Fruit fly (Drosophila melanogaster): Measurements from ENCODE around the gene CG44004.

CG44004 gene

DNA sequence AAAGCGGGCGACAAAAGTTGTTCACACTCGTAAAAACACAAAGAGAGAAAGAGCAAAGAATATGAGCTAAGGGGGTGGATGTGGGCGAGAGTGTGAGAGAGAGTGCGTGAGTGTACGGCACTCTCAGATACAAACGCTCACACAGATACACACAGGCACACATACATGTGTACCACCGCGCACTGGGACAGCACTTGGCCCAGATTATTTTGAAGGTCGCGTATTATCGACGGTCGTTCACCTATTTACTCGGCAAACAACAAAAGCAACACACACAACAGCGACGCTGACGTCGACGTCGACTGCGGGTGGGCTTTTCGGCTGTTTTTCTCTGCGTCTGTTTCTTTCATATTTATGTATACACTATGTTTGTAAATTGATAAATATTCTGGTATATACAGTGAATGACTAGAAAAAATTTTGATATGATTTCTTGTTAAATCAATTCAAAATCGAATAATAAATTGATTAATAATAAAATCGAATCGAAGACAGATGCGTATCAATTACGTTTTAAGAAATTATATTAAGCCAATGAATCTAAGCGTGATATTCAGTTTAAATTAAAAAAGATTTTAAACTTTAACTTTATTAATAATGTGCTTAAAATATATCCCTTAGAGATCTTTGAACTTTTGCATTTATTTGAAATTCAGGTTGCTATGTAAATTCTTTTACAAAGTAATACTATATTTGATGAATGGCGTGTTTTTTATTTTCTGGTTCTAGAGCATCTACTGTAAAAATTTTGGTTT, 43.9 kb downstream of the CG44004 start:
- TF ChIP-seq Mnt (GFP tag; optimal IDR thresholded peaks at IDR 0.05), result peak; percentile 4
- peak; percentile 7 for TF ChIP-seq ovo (GFP tag; optimal IDR thresholded peaks at IDR 0.05)
- no peak for TF ChIP-seq CG33017 (tag; optimal IDR thresholded peaks at IDR 0.05)
- TF ChIP-seq Crg-1 (GFP tag; optimal IDR thresholded peaks at IDR 0.05), result no peak
- TF ChIP-seq CG7045 (GFP tag; optimal IDR thresholded peaks at IDR 0.05), result no peak
- TF ChIP-seq pad (GFP tag; optimal IDR thresholded peaks at IDR 0.05), result peak; percentile 33
- TF ChIP-seq CG7101 (tag; optimal IDR thresholded peaks at IDR 0.05), result peak; percentile 47
- no peak for TF ChIP-seq CG1620 (GFP tag; optimal IDR thresholded peaks at IDR 0.05)
- TF ChIP-seq kay (GFP tag; ENCODE audit: borderline replicate concordance), result no peak
- no peak for TF ChIP-seq tj (GFP tag; optimal IDR thresholded peaks at IDR 0.05)
- no peak for TF ChIP-seq CG11617 (GFP tag; optimal IDR thresholded peaks at IDR 0.05)
- no peak for TF ChIP-seq CG14711 (tag; optimal IDR thresholded peaks at IDR 0.05)
- no peak for TF ChIP-seq toe (GFP tag; optimal IDR thresholded peaks at IDR 0.05)
- no peak for TF ChIP-seq cnc (optimal IDR thresholded peaks at IDR 0.05)
- peak; percentile 12 for TF ChIP-seq Hr96 (GFP tag; optimal IDR thresholded peaks at IDR 0.05)
- TF ChIP-seq bab1 (GFP tag; optimal IDR thresholded peaks at IDR 0.05), result no peak
- peak; percentile 10 for TF ChIP-seq CG12768 (GFP tag; optimal IDR thresholded peaks at IDR 0.05)
- TF ChIP-seq Clk (GFP tag; optimal IDR thresholded peaks at IDR 0.05), result no peak
- TF ChIP-seq CG5204 (GFP tag; optimal IDR thresholded peaks at IDR 0.05), result no peak
- TF ChIP-seq cic (GFP tag; optimal IDR thresholded peaks at IDR 0.05), result peak; percentile 42

DNA sequence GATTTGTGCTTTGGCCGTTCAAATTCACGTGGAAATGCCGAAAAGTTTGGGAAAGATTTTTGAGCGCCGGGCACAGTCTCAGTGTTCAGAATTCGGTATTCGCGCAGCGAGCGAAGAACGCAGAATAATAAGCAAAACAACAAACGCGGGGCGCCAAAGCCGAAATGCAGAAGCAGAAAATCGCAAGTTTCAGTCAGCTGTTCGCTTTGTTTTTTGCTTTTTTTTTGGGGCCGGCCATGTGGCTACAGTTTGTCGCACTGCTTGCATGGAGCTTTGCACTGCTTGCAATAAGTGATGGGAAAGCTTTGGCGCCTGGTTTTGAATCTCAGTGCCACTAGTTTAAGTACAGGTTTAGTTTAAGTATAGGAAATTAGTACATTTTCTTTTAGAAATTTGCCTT, 47.8 kb downstream of the CG44004 start:
- TF ChIP-seq cic (GFP tag; optimal IDR thresholded peaks at IDR 0.05) (peak; percentile 35), ovo (GFP tag; optimal IDR thresholded peaks at IDR 0.05) (no peak), tj (GFP tag; optimal IDR thresholded peaks at IDR 0.05) (peak; percentile 34), bab1 (GFP tag; optimal IDR thresholded peaks at IDR 0.05) (peak; percentile 77), CG11617 (GFP tag; optimal IDR thresholded peaks at IDR 0.05) (peak; percentile 42), CG14711 (tag; optimal IDR thresholded peaks at IDR 0.05) (no peak), Mnt (GFP tag; optimal IDR thresholded peaks at IDR 0.05) (peak; percentile 83)

DNA sequence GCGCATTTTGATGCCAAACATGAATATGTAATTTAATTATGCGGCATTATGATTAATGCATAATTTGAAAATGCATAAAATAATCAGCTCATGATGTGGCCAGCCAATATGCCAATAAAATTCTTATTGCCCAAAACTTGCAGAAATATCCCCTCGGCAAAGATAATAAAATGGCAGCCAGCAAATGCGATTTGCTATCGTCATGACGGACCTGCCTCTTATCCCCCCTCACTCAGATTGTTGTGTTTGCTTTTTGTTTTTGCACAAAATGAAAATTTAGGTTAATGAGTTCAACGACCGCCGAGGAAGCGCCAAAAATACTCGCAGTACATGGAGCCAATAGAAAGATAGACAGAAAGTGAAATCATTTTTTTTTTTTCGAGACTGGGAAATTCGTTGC, 49.1 kb downstream of the CG44004 start:
- TF ChIP-seq CG7045 (GFP tag; optimal IDR thresholded peaks at IDR 0.05) (no peak), CG7101 (tag; optimal IDR thresholded peaks at IDR 0.05) (no peak), Crg-1 (GFP tag; optimal IDR thresholded peaks at IDR 0.05) (no peak), ovo (GFP tag; optimal IDR thresholded peaks at IDR 0.05) (no peak), CG12768 (GFP tag; optimal IDR thresholded peaks at IDR 0.05) (no peak), CG33017 (tag; optimal IDR thresholded peaks at IDR 0.05) (no peak), CG5204 (GFP tag; optimal IDR thresholded peaks at IDR 0.05) (no peak), tj (GFP tag; optimal IDR thresholded peaks at IDR 0.05) (no peak), cnc (optimal IDR thresholded peaks at IDR 0.05) (no peak), CG11617 (GFP tag; optimal IDR thresholded peaks at IDR 0.05) (no peak), Mnt (GFP tag; optimal IDR thresholded peaks at IDR 0.05) (no peak), Clk (GFP tag; optimal IDR thresholded peaks at IDR 0.05) (no peak), bab1 (GFP tag; optimal IDR thresholded peaks at IDR 0.05) (no peak), CG1620 (GFP tag; optimal IDR thresholded peaks at IDR 0.05) (no peak), cic (GFP tag; optimal IDR thresholded peaks at IDR 0.05) (no peak)

DNA sequence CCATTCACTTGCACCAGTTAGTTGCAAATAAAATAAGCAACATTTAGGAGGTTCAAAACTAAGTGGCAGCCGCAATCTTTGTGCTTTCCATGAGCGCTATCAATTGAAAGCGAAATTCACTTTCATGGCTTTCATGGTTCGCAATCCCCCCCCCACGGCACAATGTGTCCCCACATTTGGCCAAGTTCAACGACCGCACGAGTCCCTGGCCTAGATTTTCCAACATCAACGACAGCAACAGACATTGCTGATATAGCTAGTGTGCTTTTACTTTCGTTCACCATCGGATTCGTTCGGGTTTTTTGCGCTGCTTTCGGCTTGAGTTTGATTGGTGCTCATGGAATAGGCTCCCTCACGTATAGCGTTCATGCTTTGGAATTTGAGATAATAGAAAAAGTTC, 50.0 kb downstream of the CG44004 start:
- no peak for TF ChIP-seq cic (GFP tag; optimal IDR thresholded peaks at IDR 0.05)
- peak; percentile 19 for TF ChIP-seq pad (GFP tag; optimal IDR thresholded peaks at IDR 0.05)
- TF ChIP-seq tj (GFP tag; optimal IDR thresholded peaks at IDR 0.05), result no peak
- no peak for TF ChIP-seq cnc (optimal IDR thresholded peaks at IDR 0.05)

DNA sequence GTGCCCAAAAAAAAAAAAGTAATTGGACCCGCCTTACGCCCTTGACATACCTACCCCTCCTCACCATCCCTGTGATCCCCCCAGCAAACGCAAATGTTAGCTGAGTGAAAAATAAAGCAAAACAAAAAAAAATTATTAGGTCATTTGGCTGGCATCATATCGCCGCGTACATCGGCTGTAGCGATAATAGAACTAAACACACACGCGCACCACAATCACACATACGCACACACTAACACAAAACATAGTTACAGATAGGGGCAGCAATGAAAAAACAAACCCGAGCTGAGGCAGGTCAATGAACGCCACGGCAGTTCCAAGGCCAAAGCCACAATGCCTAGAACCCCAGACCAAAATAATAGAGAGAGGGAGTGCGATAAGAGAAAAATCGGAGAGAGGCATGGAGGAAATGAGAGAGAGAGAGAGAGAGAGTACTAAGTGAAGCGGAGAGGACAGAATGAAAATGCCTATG, 51.1 kb downstream of the CG44004 start:
- TF ChIP-seq kay (GFP tag; ENCODE audit: borderline replicate concordance) (peak; percentile 70), Clk (GFP tag; optimal IDR thresholded peaks at IDR 0.05) (no peak), CG1620 (GFP tag; optimal IDR thresholded peaks at IDR 0.05) (no peak), cic (GFP tag; optimal IDR thresholded peaks at IDR 0.05) (peak; percentile 7), toe (GFP tag; optimal IDR thresholded peaks at IDR 0.05) (no peak), CG14711 (tag; optimal IDR thresholded peaks at IDR 0.05) (no peak), CG5204 (GFP tag; optimal IDR thresholded peaks at IDR 0.05) (no peak), CG7045 (GFP tag; optimal IDR thresholded peaks at IDR 0.05) (no peak), cnc (optimal IDR thresholded peaks at IDR 0.05) (no peak)

All from whole organism, adult.